Fruit fly (Drosophila melanogaster) whole organism, prepupa: ENCODE results near the gene Ca-alpha1D.

Source experiments
- CG11294 ChIP-seq: fragments of 200-800 bp; sonication (Bioruptor generic); IDR thresholded peaks from 2 replicates; pipeline ENCODE4 v1.3.6; 2022; ENCODE audit warnings: missing biosample characterization, missing genetic modification characterization
- CG11902 ChIP-seq: fragments of 200-800 bp; sonication (Bioruptor generic); optimal IDR thresholded peaks from 3 replicates; lab custom pipeline; 2016; ENCODE audit warnings: missing biosample characterization, missing genetic modification characterization
- CG15336 ChIP-seq: fragments of 200-800 bp; sonication (Bioruptor generic); IDR thresholded peaks from 2 replicates; pipeline ENCODE4 v1.3.6; 2022; ENCODE audit warnings: missing biosample characterization, missing genetic modification characterization
- CG1621 ChIP-seq: fragments of 200-800 bp; sonication (Bioruptor generic); optimal IDR thresholded peaks from 3 replicates; lab custom pipeline; 2018; ENCODE audit warnings: missing biosample characterization, mild to moderate bottlenecking, missing genetic modification characterization
- CG31627 ChIP-seq: fragments of 200-800 bp; sonication (Bioruptor generic); optimal IDR thresholded peaks from 3 replicates; lab custom pipeline; 2016; ENCODE audit warnings: missing biosample characterization, missing genetic modification characterization
- CG4318 ChIP-seq: fragments of 200-800 bp; sonication (Bioruptor generic); optimal IDR thresholded peaks from 3 replicates; lab custom pipeline; 2017; ENCODE audit warnings: missing biosample characterization, mild to moderate bottlenecking, missing genetic modification characterization
- CG6854 ChIP-seq: fragments of 200-800 bp; sonication (Bioruptor generic); optimal IDR thresholded peaks from 2 replicates; lab custom pipeline; 2017; ENCODE audit warnings: missing biosample characterization, mild to moderate bottlenecking, missing genetic modification characterization
- CG7368 ChIP-seq: fragments of 200-800 bp; sonication (Bioruptor generic); optimal IDR thresholded peaks from 3 replicates; lab custom pipeline; 2016; ENCODE audit warnings: missing biosample characterization, missing genetic modification characterization
- CG8119 ChIP-seq: fragments of 200-800 bp; sonication (Bioruptor generic); IDR thresholded peaks from 3 replicates; pipeline ENCODE4 v1.3.6; 2022; ENCODE audit warnings: missing biosample characterization, missing genetic modification characterization
- Eip78C ChIP-seq: fragments of 200-800 bp; sonication (Bioruptor generic); peaks from one replicate; lab custom pipeline; 2016; ENCODE audit warnings: missing biosample characterization, missing genetic modification characterization
- Ets21C ChIP-seq: fragments of 200-800 bp; sonication (Bioruptor generic); optimal IDR thresholded peaks from 3 replicates; lab custom pipeline; 2016; ENCODE audit warnings: missing biosample characterization, missing genetic modification characterization
- Ets96B ChIP-seq: fragments of 200-800 bp; optimal IDR thresholded peaks from 2 replicates; lab custom pipeline; 2019; ENCODE audit warnings: missing biosample characterization, mild to moderate bottlenecking, missing genetic modification characterization, moderate library complexity
- Hr38 ChIP-seq: sonication (Bioruptor generic); optimal IDR thresholded peaks from 2 replicates; lab custom pipeline; 2016; ENCODE audit warnings: missing biosample characterization, missing genetic modification characterization
- Hr39 ChIP-seq: fragments of 200-800 bp; sonication (Bioruptor generic); optimal IDR thresholded peaks from 2 replicates; lab custom pipeline; 2016; ENCODE audit warnings: missing biosample characterization, missing genetic modification characterization
- Hr4 ChIP-seq: fragments of 200-800 bp; sonication (Bioruptor generic); optimal IDR thresholded peaks from 3 replicates; lab custom pipeline; 2016; ENCODE audit warnings: missing biosample characterization, missing genetic modification characterization
- OdsH ChIP-seq: fragments of 200-800 bp; sonication (Bioruptor generic); optimal IDR thresholded peaks from 3 replicates; lab custom pipeline; 2016; ENCODE audit warnings: missing biosample characterization, missing genetic modification characterization
- Sox14 ChIP-seq: fragments of 200-800 bp; sonication (Bioruptor generic); optimal IDR thresholded peaks from 3 replicates; lab custom pipeline; 2016; ENCODE audit warnings: missing biosample characterization, missing genetic modification characterization
- achi ChIP-seq: fragments of 200-800 bp; sonication (Bioruptor generic); optimal IDR thresholded peaks from 3 replicates; lab custom pipeline; 2016; ENCODE audit warnings: missing biosample characterization, missing genetic modification characterization
- esn ChIP-seq: fragments of 200-800 bp; sonication (Bioruptor generic); optimal IDR thresholded peaks from 2 replicates; lab custom pipeline; 2016; ENCODE audit warnings: missing biosample characterization, mild to moderate bottlenecking, missing genetic modification characterization, moderate library complexity
- fd59A ChIP-seq: fragments of 200-800 bp; sonication (Bioruptor generic); optimal IDR thresholded peaks from 2 replicates; lab custom pipeline; 2017; ENCODE audit warnings: missing biosample characterization, mild to moderate bottlenecking, missing genetic modification characterization, missing genetic modification reagents
- fd85E ChIP-seq: fragments of 200-800 bp; sonication (Bioruptor generic); optimal IDR thresholded peaks from 3 replicates; lab custom pipeline; 2016; ENCODE audit warnings: missing biosample characterization, missing genetic modification characterization
- ss ChIP-seq, 2 experiments: fragments of 200-800 bp; sonication (Bioruptor generic); optimal IDR thresholded peaks; 2 replicates in 1 of 2; 3 replicates in 1 of 2; lab custom pipeline; 2017 to 2018; ENCODE audit warnings: mild to moderate bottlenecking in 2 of 2, missing biosample characterization in 2 of 2, missing genetic modification characterization in 2 of 2, moderate library complexity in 1 of 2
- svp ChIP-seq: fragments of 200-800 bp; sonication (Bioruptor generic); peaks from one replicate; lab custom pipeline; 2016; ENCODE audit warnings: missing biosample characterization, missing genetic modification characterization
- vri ChIP-seq: fragments of 200-800 bp; sonication (Bioruptor generic); optimal IDR thresholded peaks from 3 replicates; lab custom pipeline; 2016; ENCODE audit warnings: missing biosample characterization, mild to moderate bottlenecking, missing genetic modification characterization

Gene Ca-alpha1D

dm6 chr2L:16216298-16216697 is 50.7 kb downstream of the Ca-alpha1D start:
- TF ChIP-seq CG4318 (GFP tag; lab: Kevin White, UChicago) = no peak
- TF ChIP-seq Eip78C (GFP tag; lab: Kevin White, UChicago) = no peak
- TF ChIP-seq vri (GFP tag; lab: Kevin White, UChicago) = no peak
- TF ChIP-seq Hr39 = no peak
- no peak for TF ChIP-seq achi
- TF ChIP-seq Ets96B = no peak
- TF ChIP-seq CG11294 (GFP tag; lab: Robert Waterston, UW) = no peak
- no peak for TF ChIP-seq CG7368 (GFP tag; lab: Kevin White, UChicago)

dm6 chr2L:16223981-16224380 is 58.4 kb downstream of the Ca-alpha1D start:
- TF ChIP-seq svp (GFP tag; lab: Kevin White, UChicago) = peak; percentile 35
- no peak for TF ChIP-seq fd59A (GFP tag; lab: Kevin White, UChicago)
- TF ChIP-seq, all 60 proteins: peak for 1

- TF ChIP-seq Hr4 (GFP tag; lab: Kevin White, UChicago) (no peak), Sox14 (GFP tag; lab: Kevin White, UChicago) (no peak), esn (GFP tag; lab: Kevin White, UChicago) (no peak), Eip78C (GFP tag; lab: Kevin White, UChicago) (peak; percentile 30), Hr38 (GFP tag; lab: Kevin White, UChicago) (no peak)
These were observed 65.6 kb downstream of the Ca-alpha1D start, which contains the start of gene Ca-Ma2d for dm6 chr2L:16231265-16231664. Ca-Ma2d (plus strand) TSS chr2L:16231475.

dm6 chr2L:16234817-16235216 is 69.2 kb downstream of the Ca-alpha1D start:
- TF ChIP-seq CG15336 (GFP tag; lab: Robert Waterston, UW) (no peak), CG31627 (GFP tag; lab: Kevin White, UChicago) (no peak), achi (no peak), Ets21C (GFP tag; lab: Kevin White, UChicago) (no peak), Hr38 (GFP tag; lab: Kevin White, UChicago) (no peak), OdsH (no peak), ss (GFP tag; optimal IDR thresholded peaks at IDR 0.05; lab: Kevin White, UChicago) (no peak), CG8119 (no peak), CG6854 (no peak), fd85E (no peak), CG1621 (tag; lab: Kevin White, UChicago) (no peak), CG11902 (GFP tag; lab: Kevin White, UChicago) (no peak)
